Fruit fly (Drosophila melanogaster) S2 (cell line): ENCODE measurements around the gene CG3793.

Experiments
- CG8478 ChIP-seq: fragments of >200 bp; optimal IDR thresholded peaks from 2 replicates; lab custom pipeline; 2018
- CTCF ChIP-seq, 2 experiments: fragments of >200 bp; optimal IDR thresholded peaks; 2 replicates each; lab custom pipeline; 2018

CG3793 gene

DNA sequence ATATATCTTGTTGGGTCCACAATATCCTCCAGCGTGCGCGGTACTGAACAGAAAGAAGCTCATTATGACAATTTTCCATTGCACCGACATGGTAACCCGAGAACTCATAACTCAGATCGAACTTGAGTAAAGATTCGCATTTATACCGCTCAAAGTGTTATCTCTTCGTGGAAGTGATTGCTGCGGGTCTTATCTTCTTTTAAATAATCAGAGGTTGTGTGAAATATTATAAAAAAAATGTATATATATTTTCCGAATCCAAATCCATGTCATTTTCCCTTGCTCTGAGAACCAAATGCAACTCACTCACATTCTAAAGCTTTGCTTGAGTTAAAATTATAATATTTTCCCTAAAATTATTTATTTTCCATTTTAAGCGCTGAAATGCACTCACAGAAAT lies 48.0 kb downstream of the CG3793 start, which contains the start of gene CG42876:
Gene CG42876 (minus strand): TSS at position 101 of the 400 bp plus-strand sequence.
- TF ChIP-seq CG8478 (lab: Kevin White, UChicago) (no peak), CTCF (optimal IDR thresholded peaks at IDR 0.05; lab: Kevin White, UChicago) (no peak)
